Worm (Caenorhabditis elegans) whole organism, L1 larva: ENCODE measurements around the gene T10B5.8.

ENCODE experiments used
- alr-1 ChIP-seq: fragments of 200-800 bp; sonication (Bioruptor generic); optimal IDR thresholded peaks from 2 replicates; lab custom pipeline; 2018; ENCODE audit warnings: borderline replicate concordance, mild to moderate bottlenecking, missing genetic modification characterization, missing compliant biosample characterization
- efl-3 ChIP-seq: fragments of 200-800 bp; sonication (Bioruptor generic); optimal IDR thresholded peaks from 2 replicates; lab custom pipeline; 2018; ENCODE audit warnings: mild to moderate bottlenecking, missing genetic modification characterization, missing compliant biosample characterization
- lir-3 ChIP-seq: sonication (generic microtip); optimal IDR thresholded peaks from 2 replicates; lab custom pipeline; 2016; ENCODE audit warnings: mild to moderate bottlenecking, missing genetic modification characterization, moderate library complexity, missing compliant biosample characterization; ENCODE audit not compliant: poor library complexity
- pqm-1 ChIP-seq: sonication (generic microtip); optimal IDR thresholded peaks from 3 replicates; lab custom pipeline; 2017; ENCODE audit warnings: missing biosample characterization, missing genetic modification characterization
- ztf-4 ChIP-seq: fragments of 150-350 bp; optimal IDR thresholded peaks from 2 replicates; lab custom pipeline; 2014; ENCODE audit warnings: missing biosample characterization, missing genetic modification characterization

ce11 chrV:1855087-1855486 lies 13.2 kb downstream of the T10B5.8 start:
- TF ChIP-seq efl-3 (GFP tag; lab: Kevin White, UChicago) (no peak), ztf-4 (tag; lab: Kevin White, UChicago) (no peak), lir-3 (no peak), pqm-1 (tag; lab: Kevin White, UChicago) (no peak), alr-1 (tag; lab: Kevin White, UChicago) (no peak)
